Fruit fly (Drosophila melanogaster) whole organism: ENCODE data around the gene Tim17a1.

Experiments used
- CG8478 ChIP-seq: fragments of >200 bp; optimal IDR thresholded peaks from 2 replicates; lab custom pipeline; 2018; ENCODE audit warnings: inconsistent platforms
- Dll ChIP-seq: fragments of >200 bp; optimal IDR thresholded peaks from 2 replicates; lab custom pipeline; 2017
- EcR ChIP-seq, 2 experiments: fragments of >200 bp; optimal IDR thresholded peaks; 2 replicates each; lab custom pipeline; 2017; ENCODE audit warnings: missing biosample characterization in 2 of 2, missing genetic modification characterization in 2 of 2, missing genetic modification reagents in 2 of 2
- pan ChIP-seq: fragments of >200 bp; optimal IDR thresholded peaks from 2 replicates; lab custom pipeline; 2017
- psq ChIP-seq: fragments of >200 bp; optimal IDR thresholded peaks from 2 replicates; lab custom pipeline; 2017
- usp ChIP-seq: fragments of >200 bp; optimal IDR thresholded peaks from 2 replicates; lab custom pipeline; 2017; ENCODE audit warnings: missing biosample characterization, missing genetic modification characterization, mixed read lengths

Gene Tim17a1

DNA sequence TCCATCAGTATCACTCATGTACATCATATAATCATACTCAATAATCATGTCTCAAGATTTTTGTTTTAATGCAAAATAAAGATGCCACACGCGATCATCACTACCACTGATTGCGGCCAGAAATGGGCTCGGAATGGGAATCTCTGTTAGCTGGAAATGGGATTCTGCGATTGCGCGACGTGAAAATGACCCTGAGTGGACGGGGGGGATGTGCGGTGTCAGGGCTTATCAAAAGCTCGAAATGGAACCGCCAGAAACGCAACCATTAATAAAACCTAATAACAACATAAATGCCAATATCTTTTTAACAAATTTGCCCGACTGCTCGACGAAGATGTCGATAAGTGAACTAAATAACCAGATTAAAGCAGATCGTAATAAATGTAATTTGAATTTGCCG, 48.1 kb downstream of the Tim17a1 start:
- no peak for TF ChIP-seq CG8478 (lab: Kevin White, UChicago)
- no peak for TF ChIP-seq pan (lab: Kevin White, UChicago)
- no peak for TF ChIP-seq EcR (GFP tag; optimal IDR thresholded peaks at IDR 0.05; lab: Kevin White, UChicago)
- no peak for TF ChIP-seq Dll (lab: Kevin White, UChicago)
- TF ChIP-seq usp (GFP tag; lab: Kevin White, UChicago) = no peak
- no peak for TF ChIP-seq psq (lab: Kevin White, UChicago)

DNA sequence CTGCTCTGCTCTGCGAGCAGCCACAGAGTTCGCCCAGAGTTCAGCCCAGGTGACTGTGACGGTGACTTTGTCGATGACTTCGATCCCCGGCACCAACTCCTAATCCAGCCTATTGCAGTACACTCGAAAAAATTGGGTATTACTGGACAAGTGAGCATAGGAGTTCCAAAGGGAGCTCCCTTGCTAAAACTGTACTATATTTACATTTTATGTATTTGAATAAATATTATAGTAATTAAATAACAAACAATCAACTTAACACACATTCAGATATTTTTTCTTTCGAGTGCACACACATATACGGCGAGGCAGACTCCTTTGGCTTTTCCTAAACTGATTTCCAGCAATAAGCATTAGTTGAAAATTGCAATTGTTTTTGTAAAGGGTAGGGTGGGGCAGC, 49.0 kb downstream of the Tim17a1 start:
- TF ChIP-seq pan (lab: Kevin White, UChicago) (no peak), CG8478 (lab: Kevin White, UChicago) (no peak), psq (lab: Kevin White, UChicago) (no peak), EcR (GFP tag; optimal IDR thresholded peaks at IDR 0.05; lab: Kevin White, UChicago) (no peak), usp (GFP tag; lab: Kevin White, UChicago) (no peak), Dll (lab: Kevin White, UChicago) (no peak)

DNA sequence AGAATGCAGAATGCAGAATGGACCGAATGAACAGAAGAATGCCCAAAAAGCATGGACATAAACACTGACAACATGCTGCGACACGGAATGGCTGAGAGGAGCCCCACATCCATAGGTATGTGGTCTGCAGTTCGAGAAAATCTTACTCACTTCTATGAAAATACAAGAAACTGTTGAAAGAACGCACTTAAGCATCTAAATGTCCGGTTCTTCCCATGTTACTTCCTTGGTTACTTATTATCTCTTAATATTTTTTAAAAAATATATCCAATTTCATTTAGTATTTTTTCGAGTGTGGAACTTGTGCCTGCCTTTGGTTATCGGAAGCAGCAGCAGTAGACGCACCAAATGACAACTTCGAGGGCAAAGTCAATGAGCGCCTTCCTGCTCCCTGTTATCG, 50.2 kb downstream of the Tim17a1 start:
- TF ChIP-seq Dll (lab: Kevin White, UChicago) (no peak), pan (lab: Kevin White, UChicago) (no peak), psq (lab: Kevin White, UChicago) (no peak), EcR (GFP tag; optimal IDR thresholded peaks at IDR 0.05; lab: Kevin White, UChicago) (no peak), CG8478 (lab: Kevin White, UChicago) (no peak), usp (GFP tag; lab: Kevin White, UChicago) (no peak)
